In genomic region chr2L:20086295-20087096, dm6 we compare ENCODE assay signal across 1 fruit fly cellular context.
TF ChIP-seq lines count a peak whose summit lies in the region.

No protein-coding gene starts in this region.

TF ChIP-seq in whole organism, embryonic, 481 proteins besides CTCF, POLR2A, EP300 and RAD21 (continued from another document and continues in another):
- peak; percentile 59; the same call in 1 of the 2 replicates for TF ChIP-seq sim (GFP tag; IDR thresholded peaks at IDR 0.05; lab: Robert Waterston, UW)
- TF ChIP-seq rib (GFP tag; IDR thresholded peaks at IDR 0.05; lab: Robert Waterston, UW), result peak; percentile 71
- peak; percentile 82 for TF ChIP-seq CG11696 (GFP tag; IDR thresholded peaks at IDR 0.05; lab: Robert Waterston, UW)
- TF ChIP-seq Mad (GFP tag; optimal IDR thresholded peaks at IDR 0.05; lab: Kevin White, UChicago), result peak; percentile 74
- TF ChIP-seq esg (GFP tag; conservative IDR thresholded peaks at IDR 0.05; lab: Robert Waterston, UW), result peak; percentile 88
- TF ChIP-seq CG12769 (tag; optimal IDR thresholded peaks at IDR 0.05; lab: Kevin White, UChicago), result peak; percentile 29
- TF ChIP-seq inv (GFP tag; IDR thresholded peaks at IDR 0.05; lab: Robert Waterston, UW; ENCODE audit: partially characterized antibody), result no peak
- peak; percentile 71 for TF ChIP-seq CG6854 (GFP tag; optimal IDR thresholded peaks at IDR 0.05; lab: Kevin White, UChicago)
- peak; percentile 67 for TF ChIP-seq CG15011 (GFP tag; optimal IDR thresholded peaks at IDR 0.05; lab: Kevin White, UChicago)
- no peak for TF ChIP-seq Dref (GFP tag; IDR thresholded peaks at IDR 0.05; lab: Robert Waterston, UW)
- peak; percentile 62 for TF ChIP-seq pb (GFP tag; optimal IDR thresholded peaks at IDR 0.05; lab: Kevin White, UChicago)
- peak in 1 of 2 experiments; percentile 91 for TF ChIP-seq Eip74EF (GFP tag; optimal IDR thresholded peaks at IDR 0.05; lab: Kevin White, UChicago)
- TF ChIP-seq eve (GFP tag; optimal IDR thresholded peaks at IDR 0.05; lab: Kevin White, UChicago), result no peak
- TF ChIP-seq sens (GFP tag; lab: Kevin White, UChicago), result peak; percentile 98
- TF ChIP-seq CG3726 (GFP tag; IDR thresholded peaks at IDR 0.05; lab: Robert Waterston, UW), result peak; percentile 77; the same call in 1 of the 3 replicates
- TF ChIP-seq amos (GFP tag; IDR thresholded peaks at IDR 0.05; lab: Robert Waterston, UW; ENCODE audit: partially characterized antibody), result no peak; the same call in 1 of the 2 replicates
- peak; percentile 1 for TF ChIP-seq Fer2 (tag; optimal IDR thresholded peaks at IDR 0.05; lab: Kevin White, UChicago)
- 0 out of 2 replicates have a peak, but pooled peaks have one; percentile 53 for TF ChIP-seq bbx (GFP tag; IDR thresholded peaks at IDR 0.05; lab: Robert Waterston, UW; ENCODE audit: partially characterized antibody)
- TF ChIP-seq CG17385 (GFP tag; optimal IDR thresholded peaks at IDR 0.05; lab: Kevin White, UChicago), result peak; percentile 81
- TF ChIP-seq lbe (GFP tag; optimal IDR thresholded peaks at IDR 0.05; lab: Kevin White, UChicago), result peak; percentile 93
- no peak for TF ChIP-seq luna (GFP tag; optimal IDR thresholded peaks at IDR 0.05; lab: Kevin White, UChicago)
- peak; percentile 66 for TF ChIP-seq CG12942 (GFP tag; optimal IDR thresholded peaks at IDR 0.05; lab: Kevin White, UChicago)
- peak; percentile 67 for TF ChIP-seq Spps (tag; optimal IDR thresholded peaks at IDR 0.05; lab: Kevin White, UChicago)
- peak; percentile 85 for TF ChIP-seq Atf6 (GFP tag; IDR thresholded peaks at IDR 0.05; lab: Robert Waterston, UW)
- peak; percentile 73 for TF ChIP-seq salm (tag; optimal IDR thresholded peaks at IDR 0.05; lab: Kevin White, UChicago)
- TF ChIP-seq oc (tag; optimal IDR thresholded peaks at IDR 0.05; lab: Kevin White, UChicago), result peak; percentile 86
- TF ChIP-seq jigr1 (GFP tag; IDR thresholded peaks at IDR 0.05; lab: Robert Waterston, UW), result peak; percentile 71; the same call in 2 of the 3 replicates
- peak; percentile 92 for TF ChIP-seq CG17328 (GFP tag; IDR thresholded peaks at IDR 0.05; lab: Robert Waterston, UW)
- TF ChIP-seq CG15601 (tag; optimal IDR thresholded peaks at IDR 0.05; lab: Kevin White, UChicago), result peak; percentile 78
- TF ChIP-seq bowl (GFP tag; IDR thresholded peaks at IDR 0.05; lab: Robert Waterston, UW), result peak; percentile 62
- peak; percentile 81 for TF ChIP-seq Side (GFP tag; optimal IDR thresholded peaks at IDR 0.05; lab: Kevin White, UChicago)
- peak; percentile 89 for TF ChIP-seq Rx (GFP tag; IDR thresholded peaks at IDR 0.05; lab: Robert Waterston, UW)
- TF ChIP-seq CG10274 (GFP tag; optimal IDR thresholded peaks at IDR 0.05; lab: Kevin White, UChicago), result peak; percentile 35
- TF ChIP-seq CG31441 (GFP tag; IDR thresholded peaks at IDR 0.05; lab: Robert Waterston, UW), result peak; percentile 86
- peak; percentile 75 for TF ChIP-seq peb (GFP tag; IDR thresholded peaks at IDR 0.05; lab: Robert Waterston, UW)
- TF ChIP-seq scrt (GFP tag; optimal IDR thresholded peaks at IDR 0.05; lab: Kevin White, UChicago), result peak; percentile 84
- 0 out of 2 replicates have a peak, but pooled peaks have one; percentile 44 for TF ChIP-seq CG16779 (GFP tag; IDR thresholded peaks at IDR 0.05; lab: Robert Waterston, UW)
- TF ChIP-seq CG6683 (GFP tag; optimal IDR thresholded peaks at IDR 0.05; lab: Kevin White, UChicago), result peak; percentile 77
- peak; percentile 70 for TF ChIP-seq CG2202 (tag; optimal IDR thresholded peaks at IDR 0.05; lab: Kevin White, UChicago)
- peak; percentile 71 for TF ChIP-seq Kr (GFP tag; optimal IDR thresholded peaks at IDR 0.05; lab: Kevin White, UChicago)
- TF ChIP-seq Hsf (GFP tag; optimal IDR thresholded peaks at IDR 0.05; lab: Kevin White, UChicago), result peak; percentile 83
- TF ChIP-seq CG10543 (GFP tag; optimal IDR thresholded peaks at IDR 0.05; lab: Kevin White, UChicago), result peak; percentile 70
- TF ChIP-seq CG10147 (GFP tag; optimal IDR thresholded peaks at IDR 0.05; lab: Kevin White, UChicago), result peak; percentile 70
- TF ChIP-seq Gug (GFP tag; IDR thresholded peaks at IDR 0.05; lab: Robert Waterston, UW), result peak; percentile 74
- peak; percentile 83 for TF ChIP-seq CG5953 (GFP tag; IDR thresholded peaks at IDR 0.05; lab: Robert Waterston, UW)
- TF ChIP-seq CG18764 (GFP tag; optimal IDR thresholded peaks at IDR 0.05; lab: Kevin White, UChicago), result peak; percentile 76
- TF ChIP-seq klu (GFP tag; IDR thresholded peaks at IDR 0.05; lab: Robert Waterston, UW), result peak; percentile 42; the same call in 1 of the 2 replicates
- TF ChIP-seq sob (GFP tag; IDR thresholded peaks at IDR 0.05; lab: Robert Waterston, UW), result peak; percentile 74
- no peak for TF ChIP-seq ab (GFP tag; optimal IDR thresholded peaks at IDR 0.05; lab: Kevin White, UChicago)
- no peak for TF ChIP-seq slou (GFP tag; optimal IDR thresholded peaks at IDR 0.05; lab: Kevin White, UChicago)
- TF ChIP-seq gfzf (GFP tag; optimal IDR thresholded peaks at IDR 0.05; lab: Kevin White, UChicago), result no peak
- peak; percentile 75 for TF ChIP-seq CrebB (tag; optimal IDR thresholded peaks at IDR 0.05; lab: Kevin White, UChicago)
- TF ChIP-seq CG8290 (GFP tag; optimal IDR thresholded peaks at IDR 0.05; lab: Kevin White, UChicago), result peak; percentile 27
- peak; percentile 21 to 63 for TF ChIP-seq CG8290 (tag; optimal IDR thresholded peaks at IDR 0.05; lab: Kevin White, UChicago)
- TF ChIP-seq vnd (GFP tag; IDR thresholded peaks at IDR 0.05; lab: Robert Waterston, UW; ENCODE audit: partially characterized antibody), result peak; percentile 48; the same call in 2 of the 3 replicates
- peak; percentile 90 for TF ChIP-seq Adf1 (GFP tag; IDR thresholded peaks at IDR 0.05; lab: Robert Waterston, UW)
- TF ChIP-seq CG6654 (GFP tag; optimal IDR thresholded peaks at IDR 0.05; lab: Kevin White, UChicago), result peak; percentile 75
- TF ChIP-seq CG8089 (GFP tag; optimal IDR thresholded peaks at IDR 0.05; lab: Kevin White, UChicago), result peak; percentile 83
- no peak for TF ChIP-seq Poxn (GFP tag; IDR thresholded peaks at IDR 0.05; lab: Robert Waterston, UW)
- peak; percentile 61 for TF ChIP-seq CG8281 (tag; optimal IDR thresholded peaks at IDR 0.05; lab: Kevin White, UChicago)
- TF ChIP-seq CG3995 (GFP tag; optimal IDR thresholded peaks at IDR 0.05; lab: Kevin White, UChicago), result peak; percentile 2
- TF ChIP-seq CG15073 (GFP tag; optimal IDR thresholded peaks at IDR 0.05; lab: Kevin White, UChicago), result peak; percentile 40
- TF ChIP-seq CG8944 (GFP tag; optimal IDR thresholded peaks at IDR 0.05; lab: Kevin White, UChicago), result peak; percentile 71
- TF ChIP-seq CG32532 (GFP tag; IDR thresholded peaks at IDR 0.05; lab: Robert Waterston, UW), result peak; percentile 73
- peak; percentile 91 for TF ChIP-seq Vsx1 (GFP tag; optimal IDR thresholded peaks at IDR 0.05; lab: Kevin White, UChicago)
- TF ChIP-seq CG9215 (GFP tag; IDR thresholded peaks at IDR 0.05; lab: Robert Waterston, UW), result peak; percentile 29; the same call in 1 of the 2 replicates
- TF ChIP-seq CG1832 (GFP tag; optimal IDR thresholded peaks at IDR 0.05; lab: Kevin White, UChicago), result no peak
- TF ChIP-seq chinmo (GFP tag; IDR thresholded peaks at IDR 0.05; lab: Robert Waterston, UW; ENCODE audit: partially characterized antibody), result peak; percentile 91; the same call in 3 of the 4 replicates
- peak; percentile 86 for TF ChIP-seq dysf (GFP tag; IDR thresholded peaks at IDR 0.05; lab: Robert Waterston, UW)
- no peak for TF ChIP-seq hth (optimal IDR thresholded peaks at IDR 0.05; lab: Kevin White, UChicago)
- TF ChIP-seq tio (GFP tag; optimal IDR thresholded peaks at IDR 0.05; lab: Kevin White, UChicago), result peak; percentile 72
- peak; percentile 64; the same call in 1 of the 3 replicates for TF ChIP-seq z (GFP tag; IDR thresholded peaks at IDR 0.05; lab: Robert Waterston, UW)
- peak; percentile 47 for TF ChIP-seq shn (GFP tag; optimal IDR thresholded peaks at IDR 0.05; lab: Kevin White, UChicago)
- peak; percentile 81 for TF ChIP-seq Bteb2 (GFP tag; optimal IDR thresholded peaks at IDR 0.05; lab: Kevin White, UChicago)
- TF ChIP-seq CG7357 (GFP tag; IDR thresholded peaks at IDR 0.05; lab: Robert Waterston, UW), result peak; percentile 55; the same call in 2 of the 3 replicates
- TF ChIP-seq zfh2 (GFP tag; optimal IDR thresholded peaks at IDR 0.05; lab: Kevin White, UChicago), result no peak
- peak; percentile 8 to 19 for TF ChIP-seq insv (GFP tag; optimal IDR thresholded peaks at IDR 0.05; lab: Kevin White, UChicago)
- TF ChIP-seq schlank (tag; optimal IDR thresholded peaks at IDR 0.05; lab: Kevin White, UChicago), result peak; percentile 56
- TF ChIP-seq ftz-f1 (GFP tag; optimal IDR thresholded peaks at IDR 0.05; lab: Kevin White, UChicago), result peak; percentile 64
- peak; percentile 61 for TF ChIP-seq CG13775 (GFP tag; optimal IDR thresholded peaks at IDR 0.05; lab: Kevin White, UChicago)
- peak; percentile 74; the same call in 2 of the 3 replicates for TF ChIP-seq tgo (GFP tag; IDR thresholded peaks at IDR 0.05; lab: Robert Waterston, UW)
- TF ChIP-seq CG18476 (GFP tag; optimal IDR thresholded peaks at IDR 0.05; lab: Kevin White, UChicago), result peak; percentile 77
- peak; percentile 6 for TF ChIP-seq ERR (GFP tag; optimal IDR thresholded peaks at IDR 0.05; lab: Kevin White, UChicago)
- TF ChIP-seq mirr (GFP tag; optimal IDR thresholded peaks at IDR 0.05; lab: Kevin White, UChicago), result peak; percentile 73
- TF ChIP-seq CG17829 (tag; optimal IDR thresholded peaks at IDR 0.05; lab: Kevin White, UChicago), result peak; percentile 79
- peak; percentile 90 for TF ChIP-seq cwo (GFP tag; optimal IDR thresholded peaks at IDR 0.05; lab: Kevin White, UChicago)
- TF ChIP-seq stwl (tag; optimal IDR thresholded peaks at IDR 0.05; lab: Kevin White, UChicago), result no peak
- TF ChIP-seq ara (GFP tag; IDR thresholded peaks at IDR 0.05; lab: Robert Waterston, UW), result peak; percentile 93
- TF ChIP-seq gro (GFP tag; optimal IDR thresholded peaks at IDR 0.05; lab: Kevin White, UChicago), result peak; percentile 20
- TF ChIP-seq CG17912 (GFP tag; optimal IDR thresholded peaks at IDR 0.05; lab: Kevin White, UChicago), result no peak
- TF ChIP-seq CG9437 (GFP tag; optimal IDR thresholded peaks at IDR 0.05; lab: Kevin White, UChicago), result peak; percentile 44
- peak; percentile 92 for TF ChIP-seq ATbp (GFP tag; optimal IDR thresholded peaks at IDR 0.05; lab: Kevin White, UChicago)
- peak; percentile 87 for TF ChIP-seq CG13624 (GFP tag; optimal IDR thresholded peaks at IDR 0.05; lab: Kevin White, UChicago)
- TF ChIP-seq CG3838 (GFP tag; optimal IDR thresholded peaks at IDR 0.05; lab: Kevin White, UChicago), result peak; percentile 60
- TF ChIP-seq tin (GFP tag; optimal IDR thresholded peaks at IDR 0.05; lab: Kevin White, UChicago), result peak; percentile 78
- peak; percentile 11 for TF ChIP-seq vfl (GFP tag; optimal IDR thresholded peaks at IDR 0.05; lab: Kevin White, UChicago)
- peak; percentile 88 for TF ChIP-seq dmrt99B (tag; optimal IDR thresholded peaks at IDR 0.05; lab: Kevin White, UChicago)
- peak; percentile 79 for TF ChIP-seq Atf-2 (GFP tag; optimal IDR thresholded peaks at IDR 0.05; lab: Kevin White, UChicago)
- TF ChIP-seq CG9609 (GFP tag; optimal IDR thresholded peaks at IDR 0.05; lab: Kevin White, UChicago), result peak; percentile 78
- TF ChIP-seq CG3163 (GFP tag; optimal IDR thresholded peaks at IDR 0.05; lab: Kevin White, UChicago), result peak; percentile 54
- peak; percentile 83; the same call in 1 of the 2 replicates for TF ChIP-seq chm (GFP tag; IDR thresholded peaks at IDR 0.05; lab: Robert Waterston, UW)
- TF ChIP-seq CG5245 (GFP tag; optimal IDR thresholded peaks at IDR 0.05; lab: Kevin White, UChicago), result peak; percentile 40
- peak; percentile 77 for TF ChIP-seq fd64A (GFP tag; optimal IDR thresholded peaks at IDR 0.05; lab: Kevin White, UChicago)
- peak; percentile 55 for TF ChIP-seq twi (tag; optimal IDR thresholded peaks at IDR 0.05; lab: Kevin White, UChicago)
- peak; percentile 71 for TF ChIP-seq disco-r (GFP tag; optimal IDR thresholded peaks at IDR 0.05; lab: Kevin White, UChicago)
- peak; percentile 68 for TF ChIP-seq CG6765 (GFP tag; optimal IDR thresholded peaks at IDR 0.05; lab: Kevin White, UChicago)
- TF ChIP-seq CG12659 (GFP tag; optimal IDR thresholded peaks at IDR 0.05; lab: Kevin White, UChicago), result peak; percentile 77
- peak; percentile 93 for TF ChIP-seq CG17359 (tag; optimal IDR thresholded peaks at IDR 0.05; lab: Kevin White, UChicago)
- peak; percentile 89 for TF ChIP-seq CG15479 (GFP tag; optimal IDR thresholded peaks at IDR 0.05; lab: Kevin White, UChicago)
- peak; percentile 63 for TF ChIP-seq Jarid2 (GFP tag; optimal IDR thresholded peaks at IDR 0.05; lab: Kevin White, UChicago)
- TF ChIP-seq CG12391 (tag; optimal IDR thresholded peaks at IDR 0.05; lab: Kevin White, UChicago), result peak; percentile 84
- TF ChIP-seq croc (GFP tag; conservative IDR thresholded peaks at IDR 0.05; lab: Robert Waterston, UW), result peak; percentile 82
- TF ChIP-seq CG11504 (tag; optimal IDR thresholded peaks at IDR 0.05; lab: Kevin White, UChicago), result peak; percentile 86
- peak; percentile 73 for TF ChIP-seq Ssrp (tag; optimal IDR thresholded peaks at IDR 0.05; lab: Kevin White, UChicago)
- TF ChIP-seq lola (GFP tag; optimal IDR thresholded peaks at IDR 0.05; lab: Kevin White, UChicago), result peak in 1 of 3 experiments; percentile 73
- peak; percentile 47; the same call in 1 of the 2 replicates for TF ChIP-seq MBD-R2 (GFP tag; IDR thresholded peaks at IDR 0.05; lab: Robert Waterston, UW)
- peak; percentile 20 for TF ChIP-seq CG7745 (tag; optimal IDR thresholded peaks at IDR 0.05; lab: Kevin White, UChicago)
- TF ChIP-seq zf30C (GFP tag; optimal IDR thresholded peaks at IDR 0.05; lab: Kevin White, UChicago), result peak; percentile 68
- TF ChIP-seq gcm (GFP tag; optimal IDR thresholded peaks at IDR 0.05; lab: Kevin White, UChicago), result peak; percentile 87
- peak; percentile 95 for TF ChIP-seq kah (GFP tag; optimal IDR thresholded peaks at IDR 0.05; lab: Kevin White, UChicago)
- peak; percentile 85; the same call in 2 of the 3 replicates for TF ChIP-seq ken (GFP tag; IDR thresholded peaks at IDR 0.05; lab: Robert Waterston, UW)
- peak; percentile 71 for TF ChIP-seq CG10267 (tag; optimal IDR thresholded peaks at IDR 0.05; lab: Kevin White, UChicago)
- peak; percentile 79 for TF ChIP-seq HLHmδ (GFP tag; optimal IDR thresholded peaks at IDR 0.05; lab: Kevin White, UChicago)
- peak; percentile 42; the same call in 1 of the 2 replicates for TF ChIP-seq Taf1 (GFP tag; IDR thresholded peaks at IDR 0.05; lab: Robert Waterston, UW)
- TF ChIP-seq CG10209 (GFP tag; optimal IDR thresholded peaks at IDR 0.05; lab: Kevin White, UChicago), result peak; percentile 86
- TF ChIP-seq CG12236 (GFP tag; optimal IDR thresholded peaks at IDR 0.05; lab: Kevin White, UChicago), result peak; percentile 88
- peak; percentile 18 for TF ChIP-seq CG31224 (GFP tag; IDR thresholded peaks at IDR 0.05; lab: Robert Waterston, UW)
- TF ChIP-seq pita (GFP tag; optimal IDR thresholded peaks at IDR 0.05; lab: Kevin White, UChicago), result no peak
